Worm (Caenorhabditis elegans) whole organism, L1 larva: ENCODE measurements around the gene srw-33.

Source experiments
- C16A3.4 ChIP-seq: fragments of 150-350 bp; optimal IDR thresholded peaks from 2 replicates; lab custom pipeline; 2014; ENCODE audit warnings: missing biosample characterization, missing genetic modification characterization
- C34B4.2 ChIP-seq: sonication (generic microtip); optimal IDR thresholded peaks from 2 replicates; lab custom pipeline; 2017; ENCODE audit warnings: mild to moderate bottlenecking, missing genetic modification characterization, missing compliant biosample characterization
- Y116A8C.19 ChIP-seq: sonication (generic microtip); optimal IDR thresholded peaks from 2 replicates; lab custom pipeline; 2016; ENCODE audit warnings: missing compliant biosample characterization, missing genetic modification characterization, borderline replicate concordance
- alr-1 ChIP-seq: fragments of 200-800 bp; sonication (Bioruptor generic); optimal IDR thresholded peaks from 2 replicates; lab custom pipeline; 2018; ENCODE audit warnings: borderline replicate concordance, mild to moderate bottlenecking, missing genetic modification characterization, missing compliant biosample characterization
- ceh-63 ChIP-seq: fragments of 200-800 bp; sonication (Bioruptor generic); optimal IDR thresholded peaks from 2 replicates; lab custom pipeline; 2018; ENCODE audit warnings: mild to moderate bottlenecking, missing genetic modification characterization, missing compliant biosample characterization
- ceh-8 ChIP-seq: fragments of 200-800 bp; sonication (Bioruptor generic); optimal IDR thresholded peaks from 2 replicates; lab custom pipeline; 2018; ENCODE audit warnings: mild to moderate bottlenecking, missing genetic modification characterization, moderate library complexity, missing compliant biosample characterization
- ceh-88 ChIP-seq: fragments of 200-800 bp; sonication (Bioruptor generic); IDR thresholded peaks from 2 replicates; pipeline ENCODE4 v1.3.6; 2022; ENCODE audit warnings: missing genetic modification characterization, missing compliant biosample characterization
- elt-2 ChIP-seq: sonication (generic microtip); optimal IDR thresholded peaks from 2 replicates; lab custom pipeline; 2016; ENCODE audit warnings: missing genetic modification characterization, mild to moderate bottlenecking, inconsistent platforms, missing compliant biosample characterization, missing genetic modification reagents
- elt-3 ChIP-seq, 6 experiments: fragments of 150-350 bp in 1 of 6; sonication (generic microtip); optimal IDR thresholded peaks; 2 replicates each; lab custom pipeline; 2017 to 2018; ENCODE audit warnings: missing biosample characterization in 6 of 6, missing genetic modification characterization in 6 of 6, inconsistent platforms in 1 of 6
- ets-5 ChIP-seq: fragments of 200-800 bp; sonication (Bioruptor generic); IDR thresholded peaks from 2 replicates; pipeline ENCODE4 v1.3.6; 2022; ENCODE audit warnings: missing genetic modification characterization, missing compliant biosample characterization
- fkh-4 ChIP-seq: sonication (generic microtip); optimal IDR thresholded peaks from 2 replicates; lab custom pipeline; 2016; ENCODE audit warnings: missing compliant biosample characterization, missing genetic modification characterization, borderline replicate concordance
- fkh-8 ChIP-seq: sonication (generic microtip); optimal IDR thresholded peaks from 2 replicates; lab custom pipeline; 2016; ENCODE audit warnings: mild to moderate bottlenecking, missing genetic modification characterization, missing compliant biosample characterization
- grh-1 ChIP-seq: fragments of 200-800 bp; sonication (Bioruptor generic); IDR thresholded peaks from 2 replicates; pipeline ENCODE4 v1.3.6; 2022; ENCODE audit warnings: missing genetic modification reagents, missing genetic modification characterization, missing compliant biosample characterization
- hlh-4 ChIP-seq: sonication (generic microtip); optimal IDR thresholded peaks from 2 replicates; lab custom pipeline; 2016; ENCODE audit warnings: mild to moderate bottlenecking, missing genetic modification characterization, missing compliant biosample characterization
- hpl-2 ChIP-seq: fragments of 150-350 bp; optimal IDR thresholded peaks from 2 replicates; lab custom pipeline; 2014; ENCODE audit warnings: missing biosample characterization, missing genetic modification reagents, missing genetic modification characterization
- irx-1 ChIP-seq: sonication (generic microtip); optimal IDR thresholded peaks from 2 replicates; lab custom pipeline; 2016; ENCODE audit warnings: missing genetic modification characterization, missing compliant biosample characterization
- isw-1 ChIP-seq: fragments of 200-800 bp; sonication (Bioruptor generic); IDR thresholded peaks from 2 replicates; pipeline ENCODE4 v1.3.6; 2022; ENCODE audit warnings: missing genetic modification characterization, missing compliant biosample characterization
- jun-1 ChIP-seq: fragments of 150-350 bp; optimal IDR thresholded peaks from 2 replicates; lab custom pipeline; 2014; ENCODE audit warnings: missing biosample characterization, missing genetic modification reagents, missing genetic modification characterization
- lin-15B ChIP-seq: fragments of 150-350 bp; sonication (generic microtip); optimal IDR thresholded peaks from 3 replicates; lab custom pipeline; 2014; ENCODE audit warnings: missing biosample characterization, missing genetic modification characterization
- lsy-2 ChIP-seq, 2 experiments: fragments of 150-350 bp; optimal IDR thresholded peaks; 2 replicates each; lab custom pipeline; 2014; ENCODE audit warnings: missing biosample characterization in 2 of 2, missing genetic modification characterization in 2 of 2
- mdl-1 ChIP-seq, 2 experiments: fragments of 150-350 bp; optimal IDR thresholded peaks; 2 replicates each; lab custom pipeline; 2014 to 2017; ENCODE audit warnings: missing biosample characterization in 2 of 2, missing genetic modification characterization in 2 of 2, inconsistent platforms in 1 of 2
- mef-2 ChIP-seq: fragments of 150-350 bp; optimal IDR thresholded peaks from 2 replicates; lab custom pipeline; 2014; ENCODE audit warnings: missing biosample characterization, missing genetic modification characterization
- mep-1 ChIP-seq: fragments of 150-350 bp; optimal IDR thresholded peaks from 2 replicates; lab custom pipeline; 2014; ENCODE audit warnings: missing biosample characterization, missing genetic modification characterization
- nhr-237 ChIP-seq: fragments of 150-350 bp; optimal IDR thresholded peaks from 2 replicates; lab custom pipeline; 2014; ENCODE audit warnings: missing biosample characterization, missing genetic modification characterization
- nhr-28 ChIP-seq: fragments of 150-350 bp; optimal IDR thresholded peaks from 2 replicates; lab custom pipeline; 2014; ENCODE audit warnings: missing biosample characterization, missing genetic modification characterization
- nhr-47 ChIP-seq: sonication (generic microtip); optimal IDR thresholded peaks from 2 replicates; lab custom pipeline; 2016; ENCODE audit warnings: mild to moderate bottlenecking, missing genetic modification characterization, moderate library complexity, missing compliant biosample characterization
- nhr-77 ChIP-seq: fragments of 150-350 bp; optimal IDR thresholded peaks from 2 replicates; lab custom pipeline; 2014; ENCODE audit warnings: missing biosample characterization, missing genetic modification characterization
- nhr-90 ChIP-seq: sonication (generic microtip); optimal IDR thresholded peaks from 2 replicates; lab custom pipeline; 2016; ENCODE audit warnings: mild to moderate bottlenecking, missing genetic modification characterization, missing compliant biosample characterization; ENCODE audit not compliant: poor library complexity
- pax-3 ChIP-seq: fragments of 200-800 bp; sonication (Bioruptor generic); optimal IDR thresholded peaks from 2 replicates; lab custom pipeline; 2018; ENCODE audit warnings: mild to moderate bottlenecking, missing genetic modification characterization, moderate library complexity, missing compliant biosample characterization
- pqm-1 ChIP-seq: sonication (generic microtip); optimal IDR thresholded peaks from 3 replicates; lab custom pipeline; 2017; ENCODE audit warnings: missing biosample characterization, missing genetic modification characterization
- snpc-4 ChIP-seq: fragments of 150-350 bp; optimal IDR thresholded peaks from 2 replicates; lab custom pipeline; 2014; ENCODE audit warnings: missing biosample characterization, missing genetic modification characterization
- snu-23 ChIP-seq: sonication (generic microtip); optimal IDR thresholded peaks from 2 replicates; lab custom pipeline; 2016; ENCODE audit warnings: missing genetic modification characterization, missing compliant biosample characterization
- tbx-2 ChIP-seq: sonication (generic microtip); optimal IDR thresholded peaks from 2 replicates; lab custom pipeline; 2016; ENCODE audit warnings: missing genetic modification characterization, missing compliant biosample characterization
- unc-130 ChIP-seq: fragments of 150-350 bp; optimal IDR thresholded peaks from 2 replicates; lab custom pipeline; 2017; ENCODE audit warnings: missing biosample characterization, missing genetic modification characterization, inconsistent platforms
- unc-30 ChIP-seq: sonication (generic microtip); optimal IDR thresholded peaks from 2 replicates; lab custom pipeline; 2017; ENCODE audit warnings: missing biosample characterization, missing genetic modification characterization
- unc-86 ChIP-seq: sonication (generic microtip); optimal IDR thresholded peaks from 2 replicates; lab custom pipeline; 2016; ENCODE audit warnings: missing genetic modification characterization, missing compliant biosample characterization
- unc-98 ChIP-seq: fragments of 200-800 bp; sonication (Bioruptor generic); IDR thresholded peaks from 2 replicates; pipeline ENCODE4 v1.3.6; 2022; ENCODE audit warnings: missing genetic modification characterization, missing compliant biosample characterization
- xbp-1 ChIP-seq: sonication (generic microtip); optimal IDR thresholded peaks from 2 replicates; lab custom pipeline; 2016; ENCODE audit warnings: missing genetic modification characterization, missing compliant biosample characterization
- zag-1 ChIP-seq: fragments of 150-350 bp; optimal IDR thresholded peaks from 2 replicates; lab custom pipeline; 2014; ENCODE audit warnings: missing biosample characterization, missing genetic modification characterization
- zip-4 ChIP-seq: fragments of 200-800 bp; sonication (Bioruptor generic); optimal IDR thresholded peaks from 2 replicates; lab custom pipeline; 2018; ENCODE audit warnings: mild to moderate bottlenecking, missing genetic modification characterization, moderate library complexity, missing compliant biosample characterization

Gene srw-33

ce11 chrV:15493680-15494079 lies 42.4 kb upstream of the srw-33 start, which contains the start of gene srh-218:
Gene srh-218, plus strand, starts transcription at chrV:15493980.
- no peak for TF ChIP-seq ets-5
- TF ChIP-seq nhr-47 (tag; lab: Kevin White, UChicago) = no peak
- TF ChIP-seq ceh-8 (GFP tag; lab: Kevin White, UChicago) = no peak
- TF ChIP-seq snu-23 (GFP tag; lab: Kevin White, UChicago) = no peak
- no peak for TF ChIP-seq Y116A8C.19
- TF ChIP-seq C34B4.2 (tag; lab: Kevin White, UChicago) = no peak
- TF ChIP-seq snpc-4 (tag; lab: Kevin White, UChicago) = no peak
- TF ChIP-seq nhr-28 (tag; lab: Kevin White, UChicago) = no peak
- no peak for TF ChIP-seq C16A3.4 (tag; lab: Kevin White, UChicago)
- TF ChIP-seq mep-1 = no peak
- no peak for TF ChIP-seq mdl-1 (tag; optimal IDR thresholded peaks at IDR 0.05; lab: Kevin White, UChicago)
- no peak for TF ChIP-seq tbx-2 (tag; lab: Kevin White, UChicago)
- TF ChIP-seq ceh-88 (GFP tag; lab: Robert Waterston, UW) = no peak
- no peak for TF ChIP-seq pax-3
- TF ChIP-seq hlh-4 (tag; lab: Kevin White, UChicago) = no peak
- no peak for TF ChIP-seq grh-1 (GFP tag; lab: Robert Waterston, UW)
- no peak for TF ChIP-seq unc-86 (tag; lab: Kevin White, UChicago)

- no peak for TF ChIP-seq lsy-2 (tag; optimal IDR thresholded peaks at IDR 0.05; lab: Kevin White, UChicago)
- TF ChIP-seq pqm-1 (tag; lab: Kevin White, UChicago) = no peak
- TF ChIP-seq elt-2 = no peak
- TF ChIP-seq, all 84 proteins: peak for 0
Measured at ce11 chrV:15492518-15492917, 41.2 kb upstream of the srw-33 start, which contains the start of gene str-264. Gene str-264, minus strand, starts transcription at chrV:15492618.

- TF ChIP-seq irx-1 (tag; lab: Kevin White, UChicago) (no peak), hpl-2 (GFP tag; lab: Kevin White, UChicago) (no peak), jun-1 (tag; lab: Kevin White, UChicago) (no peak), nhr-77 (tag; lab: Kevin White, UChicago) (no peak), nhr-237 (tag; lab: Kevin White, UChicago) (no peak), lsy-2 (tag; optimal IDR thresholded peaks at IDR 0.05; lab: Kevin White, UChicago) (no peak), mdl-1 (tag; optimal IDR thresholded peaks at IDR 0.05; lab: Kevin White, UChicago) (no peak), lin-15B (no peak), mep-1 (no peak), unc-130 (tag; lab: Kevin White, UChicago) (no peak), isw-1 (GFP tag; lab: Robert Waterston, UW) (no peak)
Measured at ce11 chrV:15487764-15488163, 36.4 kb upstream of the srw-33 start, which contains the start of gene srw-21. Gene srw-21, plus strand, starts transcription at chrV:15488064.

ce11 chrV:15484537-15484936 lies 33.2 kb upstream of the srw-33 start, which contains the start of gene C06B8.3:
Gene C06B8.3, minus strand, starts transcription at chrV:15484637.
- TF ChIP-seq ceh-63 (GFP tag; lab: Kevin White, UChicago) (no peak), mef-2 (tag; lab: Kevin White, UChicago) (no peak), fkh-4 (tag; lab: Kevin White, UChicago) (no peak), xbp-1 (tag; lab: Kevin White, UChicago) (no peak), mdl-1 (tag; optimal IDR thresholded peaks at IDR 0.05; lab: Kevin White, UChicago) (no peak), nhr-90 (tag; lab: Kevin White, UChicago) (no peak), pax-3 (no peak), zip-4 (GFP tag; lab: Kevin White, UChicago) (no peak), elt-3 (tag; optimal IDR thresholded peaks at IDR 0.05; lab: Kevin White, UChicago) (no peak), fkh-8 (tag; lab: Kevin White, UChicago) (no peak), alr-1 (tag; lab: Kevin White, UChicago) (no peak), unc-98 (GFP tag; lab: Robert Waterston, UW) (no peak), elt-2 (no peak), zag-1 (no peak), unc-30 (tag; lab: Kevin White, UChicago) (no peak)
